Worm (Caenorhabditis elegans) whole organism, L4/young adult: Measurements from ENCODE around the gene srh-125.

Source experiments
- W03F9.2 ChIP-seq: fragments of 150-350 bp; optimal IDR thresholded peaks from 2 replicates; lab custom pipeline; 2014; ENCODE audit warnings: missing biosample characterization, missing genetic modification characterization
- dao-5 ChIP-seq: sonication (generic microtip); optimal IDR thresholded peaks from 2 replicates; lab custom pipeline; 2016; ENCODE audit warnings: missing genotype, missing genetic modification characterization, moderate library complexity, missing compliant biosample characterization
- him-1 ChIP-seq: sonication (generic microtip); optimal IDR thresholded peaks from 2 replicates; lab custom pipeline; 2016; ENCODE audit warnings: missing genotype, missing genetic modification reagents, missing genetic modification characterization, missing compliant biosample characterization

The srh-125 gene

ce11 chrV:7495189-7495588 lies 18.5 kb upstream of the srh-125 start, which contains the start of gene srbc-11:
Gene srbc-11 (minus strand): TSS chrV:7495289.
- TF ChIP-seq dao-5 (tag; lab: Kevin White, UChicago) (no peak), W03F9.2 (tag; lab: Kevin White, UChicago) (no peak), him-1 (no peak)

- no peak for TF ChIP-seq dao-5 (tag; lab: Kevin White, UChicago)
- no peak for TF ChIP-seq W03F9.2 (tag; lab: Kevin White, UChicago)
- TF ChIP-seq him-1, result no peak
These were observed 16.3 kb upstream of the srh-125 start, which contains the start of gene srbc-10 for ce11 chrV:7492924-7493323. Gene srbc-10 (minus strand): TSS chrV:7493024.

ce11 chrV:7490340-7490739 lies 13.7 kb upstream of the srh-125 start, which contains the start of gene srbc-9:
Gene srbc-9 (minus strand): TSS chrV:7490440.
- TF ChIP-seq him-1 (no peak), dao-5 (tag; lab: Kevin White, UChicago) (no peak), W03F9.2 (tag; lab: Kevin White, UChicago) (no peak)

DNA sequence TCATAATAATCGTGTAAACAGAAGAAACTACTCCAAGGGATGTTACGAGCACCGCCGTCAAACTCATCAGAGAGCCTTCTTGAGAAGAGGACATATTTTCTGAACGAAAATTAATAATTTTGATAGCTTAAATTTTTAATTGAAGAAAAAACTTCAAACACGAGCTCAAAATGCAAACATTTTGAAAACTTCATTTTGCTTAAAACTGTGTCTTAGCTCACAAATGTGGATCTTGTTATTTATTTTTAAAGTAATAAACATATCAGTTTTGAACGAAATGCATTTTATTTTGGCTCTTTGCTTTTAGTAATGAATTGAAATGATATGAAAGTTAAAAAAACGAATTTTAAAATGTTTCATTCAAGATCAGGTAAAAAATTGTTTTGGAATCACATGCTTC lies 10.9 kb upstream of the srh-125 start, which contains the start of gene srbc-7:
TSS of gene srbc-7 (minus strand) at position 101 of the 400 bp plus-strand sequence.
- TF ChIP-seq him-1, result no peak
- no peak for TF ChIP-seq dao-5 (tag; lab: Kevin White, UChicago)
- TF ChIP-seq W03F9.2 (tag; lab: Kevin White, UChicago), result no peak

- TF ChIP-seq W03F9.2 (tag; lab: Kevin White, UChicago) (no peak), him-1 (no peak), dao-5 (tag; lab: Kevin White, UChicago) (no peak)
These were observed 8.3 kb upstream of the srh-125 start, which contains the start of gene srbc-8 for ce11 chrV:7485000-7485399. Gene srbc-8 (minus strand): TSS chrV:7485100.

DNA sequence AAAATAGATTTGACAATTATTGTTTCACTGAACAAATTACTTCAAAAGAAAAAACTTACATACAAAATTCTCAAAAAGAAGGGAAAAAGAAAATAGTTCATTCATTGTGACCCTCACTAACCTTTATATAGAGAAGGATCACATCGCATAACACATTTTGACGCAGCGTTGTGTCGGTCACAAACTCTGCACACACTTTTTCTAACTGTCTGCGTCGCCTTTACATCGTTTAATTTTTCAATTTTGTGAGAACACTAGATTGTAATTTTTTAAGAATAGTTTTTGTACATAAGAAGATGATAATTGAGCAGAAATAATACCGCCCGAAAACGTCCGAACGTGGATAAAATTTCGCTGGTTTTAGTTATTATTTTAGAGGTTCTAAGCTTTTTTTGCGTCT lies 4.3 kb upstream of the srh-125 start, which contains the start of gene C18B10.6:
TSS of gene C18B10.6 (minus strand) at position 101 of the 400 bp plus-strand sequence.
- TF ChIP-seq him-1 (no peak), dao-5 (tag; lab: Kevin White, UChicago) (no peak), W03F9.2 (tag; lab: Kevin White, UChicago) (no peak)

DNA sequence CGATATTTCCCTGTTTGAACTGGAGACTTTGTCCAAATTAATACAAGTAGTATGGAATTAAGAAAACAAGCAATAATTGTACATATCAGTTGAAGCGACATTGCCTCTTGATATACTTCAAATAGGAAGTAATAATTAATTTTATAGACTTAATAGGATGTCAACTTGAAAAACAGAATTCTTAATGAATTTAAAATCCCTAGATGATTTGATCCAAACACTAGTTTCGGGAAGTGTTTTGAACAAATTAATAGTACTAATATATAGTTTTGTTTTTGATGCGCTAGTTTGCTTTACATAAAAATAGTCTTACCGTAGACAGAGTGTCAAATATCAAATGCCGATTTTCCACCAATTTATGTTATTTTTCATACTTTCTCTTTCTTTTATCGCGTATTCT lies 1.7 kb upstream of the srh-125 start, which contains the start of gene str-190:
TSS of gene str-190 (minus strand) at position 101 of the 400 bp plus-strand sequence.
- no peak for TF ChIP-seq W03F9.2 (tag; lab: Kevin White, UChicago)
- no peak for TF ChIP-seq dao-5 (tag; lab: Kevin White, UChicago)
- no peak for TF ChIP-seq him-1

ce11 chrV:7472815-7473214 lies 3.9 kb downstream of the srh-125 start, which contains the start of gene str-28:
Gene str-28 (minus strand): TSS chrV:7472915.
- no peak for TF ChIP-seq dao-5 (tag; lab: Kevin White, UChicago)
- TF ChIP-seq him-1, result no peak
- TF ChIP-seq W03F9.2 (tag; lab: Kevin White, UChicago), result no peak

DNA sequence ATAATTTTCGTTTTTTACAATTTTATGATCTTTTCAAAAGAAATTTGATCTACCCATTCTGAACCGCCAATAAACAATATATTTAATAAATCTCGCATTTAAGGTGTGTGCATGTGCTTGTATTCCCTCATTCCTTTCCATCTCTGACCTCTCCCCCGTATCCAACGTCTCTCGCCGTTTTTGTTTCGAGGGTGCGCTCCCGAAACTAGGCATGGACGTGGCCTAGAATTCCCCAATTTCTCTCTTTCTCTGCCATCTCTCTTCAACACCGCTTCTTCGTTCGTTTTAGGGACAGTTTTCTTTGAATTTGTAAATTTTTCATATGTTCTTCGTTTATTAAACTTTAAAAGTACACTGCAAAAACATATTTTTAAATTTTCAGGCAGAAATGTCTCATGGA lies 11.2 kb downstream of the srh-125 start, which contains the start of gene F25E5.1:
TSS of gene F25E5.1 (plus strand) at position 376 of the 400 bp plus-strand sequence.
- no peak for TF ChIP-seq dao-5 (tag; lab: Kevin White, UChicago)
- no peak for TF ChIP-seq him-1
- no peak for TF ChIP-seq W03F9.2 (tag; lab: Kevin White, UChicago)

DNA sequence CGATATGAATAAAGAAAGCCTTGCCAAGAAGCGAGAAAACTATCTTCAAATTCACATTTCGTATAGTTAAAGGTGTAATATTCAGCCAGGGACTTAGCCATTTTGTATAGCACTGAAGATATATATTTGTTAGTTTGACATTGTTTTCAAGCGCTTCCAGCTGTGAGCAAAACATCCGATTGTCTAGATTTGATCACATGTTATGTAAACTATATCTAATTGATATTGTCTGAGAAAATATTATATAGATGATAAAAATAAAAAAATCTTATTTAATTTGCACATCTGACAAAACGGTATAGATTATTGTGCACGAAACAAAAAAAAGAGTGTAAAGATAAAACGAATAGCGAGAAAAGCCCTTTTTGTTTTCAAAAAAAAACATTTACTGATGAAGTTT lies 12.0 kb downstream of the srh-125 start, which contains the start of gene srh-89:
TSS of gene srh-89 (minus strand) at position 101 of the 400 bp plus-strand sequence.
- no peak for TF ChIP-seq W03F9.2 (tag; lab: Kevin White, UChicago)
- TF ChIP-seq him-1, result no peak
- TF ChIP-seq dao-5 (tag; lab: Kevin White, UChicago), result no peak

- TF ChIP-seq dao-5 (tag; lab: Kevin White, UChicago) (no peak), W03F9.2 (tag; lab: Kevin White, UChicago) (no peak), him-1 (no peak)
These were observed 15.8 kb downstream of the srh-125 start, which contains the start of gene srh-92 for ce11 chrV:7460898-7461297. Gene srh-92 (minus strand): TSS chrV:7460998.

DNA sequence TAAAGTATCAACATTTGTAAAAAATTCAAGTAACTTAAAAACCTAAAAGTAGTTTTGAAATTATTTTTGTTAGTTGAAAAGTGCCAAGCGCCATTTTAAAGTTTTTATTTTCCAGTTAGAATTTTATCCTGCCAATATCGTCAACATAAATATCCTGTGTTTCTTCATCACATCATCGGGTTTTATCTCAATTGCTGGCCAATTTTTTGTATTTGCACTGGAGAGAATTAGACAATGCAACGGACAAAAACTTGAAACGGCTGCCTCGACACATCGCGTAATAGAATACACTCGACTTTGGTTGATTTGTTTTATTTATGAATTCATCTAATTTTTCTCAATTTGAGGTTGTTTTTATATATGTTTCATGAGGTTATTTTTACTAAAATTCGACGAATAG lies 21.7 kb downstream of the srh-125 start, which contains the start of gene F25E5.2:
TSS of gene F25E5.2 (plus strand) at position 301 of the 400 bp plus-strand sequence.
- no peak for TF ChIP-seq him-1
- no peak for TF ChIP-seq dao-5 (tag; lab: Kevin White, UChicago)
- no peak for TF ChIP-seq W03F9.2 (tag; lab: Kevin White, UChicago)

- TF ChIP-seq W03F9.2 (tag; lab: Kevin White, UChicago) (no peak), dao-5 (tag; lab: Kevin White, UChicago) (no peak), him-1 (no peak)
These were observed 22.4 kb downstream of the srh-125 start, which contains the start of gene try-8 for ce11 chrV:7454236-7454635. Gene try-8 (minus strand): TSS chrV:7454336.

ce11 chrV:7451421-7451820 lies 25.2 kb downstream of the srh-125 start, which contains the start of gene try-11:
Gene try-11 (plus strand): TSS chrV:7451721.
- TF ChIP-seq W03F9.2 (tag; lab: Kevin White, UChicago) (no peak), him-1 (no peak), dao-5 (tag; lab: Kevin White, UChicago) (no peak)
